Worm (Caenorhabditis elegans): ENCODE results near the gene sdz-8.

The sdz-8 gene

ce11 chrV:11548914-11549406 is 33.0 kb upstream of the sdz-8 start, which contains the start of the genes F38B7.17 and F38B7.3 (continued):
- TF ChIP-seq blmp-1 (tag; optimal IDR thresholded peaks at IDR 0.05; ENCODE audit: insufficient read depth) (peak; percentile 77), nhr-21 (tag; optimal IDR thresholded peaks at IDR 0.05) (peak; percentile 64), elt-3 (tag; optimal IDR thresholded peaks at IDR 0.05) (no peak)

DNA sequence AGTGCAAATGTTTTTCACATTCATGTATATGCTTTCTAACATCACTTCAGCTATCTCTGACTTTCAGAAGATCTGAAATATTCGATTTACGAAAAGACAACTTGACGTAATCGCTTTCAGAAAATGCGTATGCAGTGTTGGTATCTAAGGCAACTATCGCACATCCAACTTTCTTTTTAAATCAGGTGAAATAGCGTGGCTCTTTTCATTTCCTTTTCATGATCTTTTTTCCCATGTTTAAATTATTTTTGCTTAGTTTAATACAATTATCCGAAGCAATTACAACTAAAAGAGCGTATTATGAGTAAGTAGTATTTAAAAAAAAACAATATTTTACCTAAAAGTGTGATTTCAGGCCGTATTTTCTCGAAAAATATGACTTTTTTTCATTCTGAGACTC is 30.8 kb upstream of the sdz-8 start, which contains the start of gene F38B7.11:
TSS of gene F38B7.11 (plus strand) at position 301 of the 400 bp plus-strand sequence.
- TF ChIP-seq gmeb-1 (tag; optimal IDR thresholded peaks at IDR 0.05), result no peak
- no peak for TF ChIP-seq nhr-25 (tag; optimal IDR thresholded peaks at IDR 0.05)
- no peak for TF ChIP-seq elt-3 (tag; optimal IDR thresholded peaks at IDR 0.05)
- TF ChIP-seq ama-1 (optimal IDR thresholded peaks at IDR 0.05), result no peak
- no peak for TF ChIP-seq nhr-10 (tag; optimal IDR thresholded peaks at IDR 0.05)
- TF ChIP-seq nhr-129 (tag; optimal IDR thresholded peaks at IDR 0.05), result no peak
- TF ChIP-seq nhr-237 (tag; optimal IDR thresholded peaks at IDR 0.05), result no peak
- TF ChIP-seq ztf-4 (tag; optimal IDR thresholded peaks at IDR 0.05), result no peak
- no peak for TF ChIP-seq ztf-1 (GFP tag; conservative IDR thresholded peaks at IDR 0.05)
- TF ChIP-seq C34F6.9 (tag; optimal IDR thresholded peaks at IDR 0.05), result no peak
- TF ChIP-seq lin-11 (tag; optimal IDR thresholded peaks at IDR 0.05), result no peak
- TF ChIP-seq F13H6.1 (tag; optimal IDR thresholded peaks at IDR 0.05), result no peak
- no peak for TF ChIP-seq nhr-12 (tag; optimal IDR thresholded peaks at IDR 0.05)
- no peak for TF ChIP-seq ztf-11 (tag; optimal IDR thresholded peaks at IDR 0.05)
- no peak for TF ChIP-seq aly-2 (tag; optimal IDR thresholded peaks at IDR 0.05)

DNA sequence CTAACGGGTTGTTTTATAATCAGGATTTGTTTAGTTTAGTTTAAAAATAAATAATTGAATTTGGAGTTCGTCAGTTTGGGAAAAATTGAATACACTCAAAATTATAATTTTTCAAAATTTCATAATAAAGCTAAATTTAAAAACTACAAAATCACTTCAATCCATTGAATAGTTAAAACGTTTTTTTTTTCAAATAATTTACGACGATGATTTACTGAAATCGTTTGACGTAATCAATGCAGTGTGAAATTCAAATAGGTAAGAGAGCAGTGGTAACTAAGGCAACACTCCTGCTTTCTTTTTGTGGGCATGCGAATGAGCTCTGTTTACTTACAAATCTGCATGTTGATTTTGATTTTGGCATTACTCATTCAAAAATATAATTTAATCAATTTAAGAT is 29.2 kb upstream of the sdz-8 start, which contains the start of gene F38B7.10:
TSS of gene F38B7.10 (plus strand) at position 301 of the 400 bp plus-strand sequence.
- TF ChIP-seq skn-1 (tag; optimal IDR thresholded peaks at IDR 0.05), result no peak
- TF ChIP-seq ceh-16 (tag; optimal IDR thresholded peaks at IDR 0.05), result no peak
- TF ChIP-seq nhr-25 (tag; optimal IDR thresholded peaks at IDR 0.05), result no peak
- TF ChIP-seq alr-1 (tag; optimal IDR thresholded peaks at IDR 0.05), result no peak
- TF ChIP-seq mab-5 (tag; optimal IDR thresholded peaks at IDR 0.05), result no peak
- TF ChIP-seq nhr-129 (tag; optimal IDR thresholded peaks at IDR 0.05), result no peak
- no peak for TF ChIP-seq crh-2 (tag; optimal IDR thresholded peaks at IDR 0.05)

- TF ChIP-seq crh-2 (tag; optimal IDR thresholded peaks at IDR 0.05) (peak; percentile 32), mbf-1 (tag; optimal IDR thresholded peaks at IDR 0.05) (no peak), sma-3 (GFP tag; optimal IDR thresholded peaks at IDR 0.05) (peak; percentile 54), sma-9 (GFP tag; optimal IDR thresholded peaks at IDR 0.05) (peak; percentile 54), sma-9 (tag; optimal IDR thresholded peaks at IDR 0.05) (no peak), nhr-25 (tag; optimal IDR thresholded peaks at IDR 0.05) (peak; percentile 86), elt-1 (tag; optimal IDR thresholded peaks at IDR 0.05) (no peak), fos-1 (tag; optimal IDR thresholded peaks at IDR 0.05) (peak; percentile 23), blmp-1 (tag; optimal IDR thresholded peaks at IDR 0.05; ENCODE audit: insufficient read depth) (peak; percentile 65), gmeb-1 (tag; optimal IDR thresholded peaks at IDR 0.05) (no peak)
Measured at ce11 chrV:11543564-11543963, 27.6 kb upstream of the sdz-8 start, which contains the start of gene F38B7.2. Gene F38B7.2 (plus strand): TSS chrV:11543963.

ce11 chrV:11541284-11541683 is 25.3 kb upstream of the sdz-8 start:
- TF ChIP-seq sem-4 (tag; optimal IDR thresholded peaks at IDR 0.05) (no peak), R02D3.7 (tag; optimal IDR thresholded peaks at IDR 0.05) (no peak), zag-1 (tag; optimal IDR thresholded peaks at IDR 0.05) (no peak), nhr-10 (tag; optimal IDR thresholded peaks at IDR 0.05) (no peak), mbf-1 (tag; optimal IDR thresholded peaks at IDR 0.05) (no peak)

DNA sequence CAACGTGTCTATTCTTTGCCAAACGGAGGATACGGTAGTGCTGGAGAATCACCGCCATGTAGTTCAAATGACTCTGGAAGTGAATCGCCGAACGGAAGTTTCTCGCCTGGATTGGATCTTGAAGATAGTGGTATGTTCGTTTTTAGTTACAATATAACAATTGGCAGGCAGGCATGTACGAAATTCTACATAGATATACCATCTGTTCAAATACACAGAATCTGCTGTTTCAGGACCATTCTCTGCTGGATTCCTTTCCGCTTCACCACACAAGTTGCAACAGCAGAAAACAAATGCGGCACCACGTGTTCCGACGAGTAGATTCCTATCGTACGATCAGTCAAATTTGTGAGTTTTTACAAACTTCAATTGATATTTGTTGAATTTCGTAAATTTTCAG is 23.5 kb upstream of the sdz-8 start:
- TF ChIP-seq lin-39 (tag; optimal IDR thresholded peaks at IDR 0.05) (no peak), snpc-4 (tag; optimal IDR thresholded peaks at IDR 0.05) (no peak), Y55F3AM.14 (GFP tag; optimal IDR thresholded peaks at IDR 0.05) (no peak), egl-27 (tag; optimal IDR thresholded peaks at IDR 0.05) (no peak), nhr-129 (tag; optimal IDR thresholded peaks at IDR 0.05) (no peak)

All from whole organism, L2 larva.